Fruit fly (Drosophila melanogaster) whole organism, embryonic: ENCODE measurements around the gene eIF4H2.

Experiments
- Aef1 ChIP-seq: fragments of 200-800 bp; sonication (Bioruptor generic); IDR thresholded peaks from 3 replicates; pipeline ENCODE4 v1.3.6; 2022; ENCODE audit warnings: missing biosample characterization, missing genetic modification characterization
- Blimp-1 ChIP-seq: fragments of 200-800 bp; sonication (Bioruptor generic); optimal IDR thresholded peaks from 3 replicates; lab custom pipeline; 2018; ENCODE audit warnings: missing biosample characterization, missing genetic modification characterization, mild to moderate bottlenecking, moderate library complexity, missing genetic modification reagents
- C15 ChIP-seq: fragments of 200-800 bp; sonication (Bioruptor generic); IDR thresholded peaks from 3 replicates; pipeline ENCODE4 v1.3.6; 2022; ENCODE audit warnings: missing biosample characterization, missing genetic modification characterization
- CG13775 ChIP-seq: fragments of 200-800 bp; sonication (Bioruptor generic); optimal IDR thresholded peaks from 3 replicates; lab custom pipeline; 2017; ENCODE audit warnings: missing biosample characterization, mild to moderate bottlenecking, missing genetic modification characterization
- CG16813 ChIP-seq: fragments of 200-800 bp; sonication (Bioruptor generic); IDR thresholded peaks from 3 replicates; pipeline ENCODE4 v1.3.6; 2022; ENCODE audit warnings: missing biosample characterization, missing genetic modification characterization; ENCODE audit not compliant: partially characterized antibody
- CG31224 ChIP-seq: fragments of 200-800 bp; sonication (Bioruptor generic); IDR thresholded peaks from 2 replicates; pipeline ENCODE4 v1.3.6; 2022; ENCODE audit warnings: missing biosample characterization, missing genetic modification characterization
- CG34224 ChIP-seq: fragments of 200-800 bp; sonication (Bioruptor generic); IDR thresholded peaks from 3 replicates; pipeline ENCODE4 v1.3.6; 2022; ENCODE audit warnings: missing biosample characterization, missing genetic modification characterization; ENCODE audit not compliant: partially characterized antibody
- CG4730 ChIP-seq: fragments of 200-800 bp; sonication (Bioruptor generic); IDR thresholded peaks from 2 replicates; pipeline ENCODE4 v1.3.6; 2022; ENCODE audit warnings: missing biosample characterization, missing genetic modification characterization
- CG9817 ChIP-seq: fragments of 200-800 bp; sonication (Bioruptor generic); optimal IDR thresholded peaks from 2 replicates; lab custom pipeline; 2018; ENCODE audit warnings: missing biosample characterization, mild to moderate bottlenecking, missing genetic modification characterization, moderate library complexity
- Camta ChIP-seq: fragments of 200-800 bp; sonication (Bioruptor generic); optimal IDR thresholded peaks from 2 replicates; lab custom pipeline; 2016; ENCODE audit warnings: missing biosample characterization, missing genetic modification characterization
- Dfd ChIP-seq, 2 experiments: fragments of >200 bp; optimal IDR thresholded peaks; 2 replicates each; lab custom pipeline; 2017; ENCODE audit warnings: missing biosample characterization in 2 of 2, missing genetic modification characterization in 2 of 2
- Dll ChIP-seq: fragments of 200-800 bp; sonication (Bioruptor generic); IDR thresholded peaks from 4 replicates; pipeline ENCODE4 v1.3.6; 2022; ENCODE audit warnings: missing biosample characterization, missing genetic modification characterization; ENCODE audit not compliant: partially characterized antibody
- Hr78 ChIP-seq, 2 experiments: fragments of 200-800 bp in 1 of 2; fragments of >200 bp in 1 of 2; sonication (Bioruptor generic) in 1 of 2; optimal IDR thresholded peaks; 2 replicates each; lab custom pipeline; 2017 to 2019; ENCODE audit warnings: missing biosample characterization in 2 of 2, missing genetic modification characterization in 2 of 2, mild to moderate bottlenecking in 1 of 2, moderate library complexity in 1 of 2
- Lhr ChIP-seq: fragments of 200-800 bp; sonication (Bioruptor generic); optimal IDR thresholded peaks from 3 replicates; lab custom pipeline; 2017; ENCODE audit warnings: mild to moderate bottlenecking, missing biosample characterization, missing genetic modification reagents, missing genetic modification characterization
- Meics ChIP-seq: fragments of 200-800 bp; sonication (Bioruptor generic); optimal IDR thresholded peaks from 2 replicates; lab custom pipeline; 2017; ENCODE audit warnings: missing biosample characterization, mild to moderate bottlenecking, missing genetic modification characterization
- Myb ChIP-seq: fragments of 200-800 bp; sonication (Bioruptor generic); optimal IDR thresholded peaks from 2 replicates; lab custom pipeline; 2016; ENCODE audit warnings: missing biosample characterization, missing genetic modification characterization
- NC2β ChIP-seq: fragments of 200-800 bp; sonication (Bioruptor generic); optimal IDR thresholded peaks from 2 replicates; lab custom pipeline; 2016; ENCODE audit warnings: missing biosample characterization, missing genetic modification characterization
- Pdp1 ChIP-seq, 2 experiments: fragments of 200-800 bp; sonication (Bioruptor generic); optimal IDR thresholded peaks; 3 replicates each; lab custom pipeline; 2016; ENCODE audit warnings: missing biosample characterization in 2 of 2, missing genetic modification characterization in 2 of 2, mild to moderate bottlenecking in 1 of 2, moderate library complexity in 1 of 2
- abd-A ChIP-seq: fragments of 200-800 bp; sonication (Bioruptor generic); optimal IDR thresholded peaks from 3 replicates; lab custom pipeline; 2019; ENCODE audit warnings: missing biosample characterization, mild to moderate bottlenecking, missing genetic modification characterization, moderate library complexity
- br ChIP-seq: fragments of >200 bp; optimal IDR thresholded peaks from 2 replicates; lab custom pipeline; 2017
- chm ChIP-seq: fragments of 200-800 bp; sonication (Bioruptor generic); IDR thresholded peaks from 2 replicates; pipeline ENCODE4 v1.3.6; 2022; ENCODE audit warnings: missing biosample characterization, missing genetic modification characterization
- crol ChIP-seq: fragments of 200-800 bp; sonication (Bioruptor generic); IDR thresholded peaks from 2 replicates; pipeline ENCODE4 v1.3.6; 2022; ENCODE audit warnings: missing biosample characterization, missing genetic modification characterization
- fd102C ChIP-seq: fragments of 200-800 bp; sonication (Bioruptor generic); optimal IDR thresholded peaks from 2 replicates; lab custom pipeline; 2018; ENCODE audit warnings: missing biosample characterization, mild to moderate bottlenecking, missing genetic modification characterization, moderate library complexity
- gsb-n ChIP-seq: fragments of 200-800 bp; sonication (Bioruptor generic); optimal IDR thresholded peaks from 3 replicates; lab custom pipeline; 2018; ENCODE audit warnings: missing biosample characterization, mild to moderate bottlenecking, missing genetic modification characterization
- hbn ChIP-seq: fragments of 200-800 bp; sonication (Bioruptor generic); IDR thresholded peaks from 2 replicates; pipeline ENCODE4 v1.3.6; 2022; ENCODE audit warnings: missing biosample characterization, missing genetic modification characterization; ENCODE audit not compliant: partially characterized antibody
- kni ChIP-seq: fragments of 200-800 bp; sonication (Bioruptor generic); optimal IDR thresholded peaks from 3 replicates; lab custom pipeline; 2017; ENCODE audit warnings: mild to moderate bottlenecking, missing biosample characterization, missing genetic modification reagents, missing genetic modification characterization
- knrl ChIP-seq: fragments of 200-800 bp; sonication (Bioruptor generic); IDR thresholded peaks from 3 replicates; pipeline ENCODE4 v1.3.6; 2022; ENCODE audit warnings: missing biosample characterization, missing genetic modification characterization; ENCODE audit not compliant: partially characterized antibody
- lmd ChIP-seq: fragments of 200-800 bp; sonication (Bioruptor generic); IDR thresholded peaks from 2 replicates; pipeline ENCODE4 v1.3.6; 2022; ENCODE audit warnings: missing biosample characterization, missing genetic modification characterization
- nmo ChIP-seq: fragments of 200-800 bp; sonication (Bioruptor generic); optimal IDR thresholded peaks from 2 replicates; lab custom pipeline; 2018; ENCODE audit warnings: missing biosample characterization, mild to moderate bottlenecking, missing genetic modification characterization, moderate library complexity
- oc ChIP-seq: fragments of 200-800 bp; sonication (Bioruptor generic); optimal IDR thresholded peaks from 2 replicates; lab custom pipeline; 2018; ENCODE audit warnings: missing biosample characterization, mild to moderate bottlenecking, missing genetic modification characterization, moderate library complexity
- pb ChIP-seq: fragments of 200-800 bp; sonication (Bioruptor generic); optimal IDR thresholded peaks from 3 replicates; lab custom pipeline; 2016; ENCODE audit warnings: missing biosample characterization, missing genetic modification characterization
- ranshi ChIP-seq: fragments of 200-800 bp; sonication (Bioruptor generic); IDR thresholded peaks from 2 replicates; pipeline ENCODE4 v1.3.6; 2022; ENCODE audit warnings: missing biosample characterization, missing genetic modification characterization
- shn ChIP-seq: fragments of 200-800 bp; sonication (Bioruptor generic); optimal IDR thresholded peaks from 3 replicates; lab custom pipeline; 2016; ENCODE audit warnings: missing biosample characterization, missing genetic modification characterization
- sr ChIP-seq: fragments of 200-800 bp; sonication (Bioruptor generic); IDR thresholded peaks from 3 replicates; pipeline ENCODE4 v1.3.6; 2022; ENCODE audit warnings: missing biosample characterization, missing genetic modification characterization
- tio ChIP-seq: fragments of 200-800 bp; sonication (Bioruptor generic); optimal IDR thresholded peaks from 2 replicates; lab custom pipeline; 2017; ENCODE audit warnings: missing biosample characterization, missing genetic modification characterization, inconsistent platforms
- toy ChIP-seq: fragments of 200-800 bp; sonication (Bioruptor generic); IDR thresholded peaks from 2 replicates; pipeline ENCODE4 v1.3.6; 2022; ENCODE audit warnings: missing biosample characterization, missing genetic modification characterization
- vvl ChIP-seq: fragments of 200-800 bp; sonication (Bioruptor generic); IDR thresholded peaks from 2 replicates; pipeline ENCODE4 v1.3.6; 2022; ENCODE audit warnings: missing biosample characterization, missing genetic modification characterization

eIF4H2 gene

dm6 chr3R:30689653-30690052, 36.2 kb upstream of the eIF4H2 start (continued):
- 0 out of 2 replicates have a peak, but pooled peaks have one; percentile 15 for TF ChIP-seq lmd

dm6 chr3R:30690251-30690650, 35.6 kb upstream of the eIF4H2 start, which contains the start of gene Spn100A:
Gene Spn100A, plus strand, starts transcription at chr3R:30690642.
- peak; percentile 43 for TF ChIP-seq oc (tag; lab: Kevin White, UChicago)
- no peak for TF ChIP-seq CG31224 (GFP tag; lab: Robert Waterston, UW)
- TF ChIP-seq sr (GFP tag; lab: Robert Waterston, UW): no peak
- TF ChIP-seq Pdp1 (GFP tag; optimal IDR thresholded peaks at IDR 0.05; lab: Kevin White, UChicago): no peak
- no peak for TF ChIP-seq CG13775 (GFP tag; lab: Kevin White, UChicago)
- no peak for TF ChIP-seq Dfd (GFP tag; optimal IDR thresholded peaks at IDR 0.05; lab: Kevin White, UChicago)
- no peak for TF ChIP-seq fd102C (GFP tag; lab: Kevin White, UChicago)
- TF ChIP-seq Hr78 (GFP tag; optimal IDR thresholded peaks at IDR 0.05; lab: Kevin White, UChicago): peak in 1 of 2 experiments; percentile 61
- TF ChIP-seq C15: no peak
- no peak for TF ChIP-seq Camta (GFP tag; lab: Kevin White, UChicago)
- TF ChIP-seq CG16813 (GFP tag; lab: Robert Waterston, UW): no peak
- TF ChIP-seq vvl (GFP tag; lab: Robert Waterston, UW): peak; percentile 57; the same call in 1 of the 2 replicates
- no peak for TF ChIP-seq ranshi (GFP tag; lab: Robert Waterston, UW)
- no peak for TF ChIP-seq knrl (GFP tag; lab: Robert Waterston, UW)
- no peak for TF ChIP-seq hbn (GFP tag; lab: Robert Waterston, UW)
- no peak for TF ChIP-seq Lhr (GFP tag; lab: Kevin White, UChicago)
- TF ChIP-seq CG4730: no peak
- TF ChIP-seq kni (GFP tag; lab: Kevin White, UChicago): peak; percentile 90
- TF ChIP-seq Myb (GFP tag; lab: Kevin White, UChicago): no peak
- no peak for TF ChIP-seq pb
- TF ChIP-seq CG9817 (tag; lab: Kevin White, UChicago): no peak
- TF ChIP-seq gsb-n (tag; lab: Kevin White, UChicago): no peak
- TF ChIP-seq abd-A (tag; lab: Kevin White, UChicago): peak; percentile 34
- no peak for TF ChIP-seq nmo
- TF ChIP-seq Meics (GFP tag; lab: Kevin White, UChicago): no peak
- TF ChIP-seq NC2β: no peak
- no peak for TF ChIP-seq toy
- TF ChIP-seq Aef1 (GFP tag; lab: Robert Waterston, UW): no peak
- TF ChIP-seq Blimp-1 (GFP tag; lab: Kevin White, UChicago): peak; percentile 99
- no peak for TF ChIP-seq Dll
- TF ChIP-seq CG34224 (GFP tag; lab: Robert Waterston, UW): no peak
- TF ChIP-seq tio (GFP tag; lab: Kevin White, UChicago): no peak
- no peak for TF ChIP-seq shn (GFP tag; lab: Kevin White, UChicago)
- peak; percentile 40; the same call in 1 of the 2 replicates for TF ChIP-seq crol (GFP tag; lab: Robert Waterston, UW)

dm6 chr3R:30695398-30695797, 30.5 kb upstream of the eIF4H2 start, which contains the start of gene CG12069:
Gene CG12069, minus strand, starts transcription at chr3R:30695498.
- TF ChIP-seq br (lab: Kevin White, UChicago) (no peak), Myb (GFP tag; lab: Kevin White, UChicago) (no peak), chm (GFP tag; lab: Robert Waterston, UW) (no peak)
